Worm (Caenorhabditis elegans) whole organism, midembryonic: ENCODE results near the gene str-207.

Experiments used
- T22C8.4 ChIP-seq: fragments of 200-800 bp; sonication (Bioruptor generic); IDR thresholded peaks from 2 replicates; pipeline ENCODE4 v1.3.6; 2022; ENCODE audit warnings: missing genetic modification characterization, missing compliant biosample characterization
- flt-1 ChIP-seq: fragments of 200-800 bp; sonication (Bioruptor generic); IDR thresholded peaks from 2 replicates; pipeline ENCODE4 v1.3.6; 2022; ENCODE audit warnings: missing genetic modification characterization, missing compliant biosample characterization
- ref-1 ChIP-seq: fragments of 200-800 bp; sonication (Bioruptor generic); conservative IDR thresholded peaks from 2 replicates; pipeline ENCODE4 v1.3.6; 2022; ENCODE audit warnings: missing genetic modification reagents, missing genetic modification characterization, missing compliant biosample characterization
- tab-1 ChIP-seq: fragments of 200-800 bp; sonication (Bioruptor generic); IDR thresholded peaks from 2 replicates; pipeline ENCODE4 v1.3.6; 2022; ENCODE audit warnings: missing genetic modification characterization, missing compliant biosample characterization
- ztf-23 ChIP-seq: fragments of 200-800 bp; sonication (Bioruptor generic); IDR thresholded peaks from 2 replicates; pipeline ENCODE4 v1.3.6; 2022; ENCODE audit warnings: missing genetic modification reagents, missing genetic modification characterization, missing compliant biosample characterization
- ztf-29 ChIP-seq: fragments of 200-800 bp; sonication (Bioruptor generic); IDR thresholded peaks from 2 replicates; pipeline ENCODE4 v1.3.6; 2022; ENCODE audit warnings: missing genetic modification reagents, missing genetic modification characterization, missing compliant biosample characterization

DNA sequence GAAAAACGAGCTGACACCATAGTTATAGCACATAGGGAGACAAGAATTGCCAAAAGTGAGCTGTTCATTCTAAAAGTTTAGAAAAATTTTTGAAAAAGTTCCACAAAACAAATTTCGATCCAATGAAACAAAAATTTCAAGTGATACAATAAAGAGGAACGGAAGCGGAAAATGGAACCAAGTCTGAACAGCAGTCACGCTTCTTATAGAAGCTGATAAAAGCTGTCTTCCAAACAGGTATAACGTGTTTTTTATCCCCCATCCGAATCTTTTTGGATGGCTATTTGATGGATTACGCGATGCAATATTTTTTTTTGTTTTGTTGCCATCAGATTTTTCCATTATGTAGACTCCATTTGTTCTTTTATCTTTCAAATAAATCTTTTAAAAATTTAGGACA, 39.2 kb upstream of the str-207 start, which contains the start of gene H23N18.5:
- TF ChIP-seq ref-1, result no peak
- TF ChIP-seq flt-1, result no peak
- no peak for TF ChIP-seq ztf-29 (GFP tag; lab: Robert Waterston, UW)
- TF ChIP-seq T22C8.4, result no peak
- no peak for TF ChIP-seq tab-1 (GFP tag; lab: Robert Waterston, UW)
- no peak for TF ChIP-seq ztf-23 (GFP tag; lab: Robert Waterston, UW)
